Worm (Caenorhabditis elegans): ENCODE results near the gene F19B2.7.

- no peak for TF ChIP-seq ztf-29 (GFP tag; IDR thresholded peaks at IDR 0.05)
- TF ChIP-seq tab-1 (GFP tag; IDR thresholded peaks at IDR 0.05) = no peak
- TF ChIP-seq klf-2 (GFP tag; conservative IDR thresholded peaks at IDR 0.05) = no peak
- no peak for TF ChIP-seq T22C8.4 (GFP tag; IDR thresholded peaks at IDR 0.05)
- TF ChIP-seq ref-1 (GFP tag; conservative IDR thresholded peaks at IDR 0.05) = no peak
- TF ChIP-seq med-1 (GFP tag; optimal IDR thresholded peaks at IDR 0.05; ENCODE audit: insufficient read depth) = no peak
Observed at ce11 chrV:20164059-20164892, 12.7 kb downstream of the F19B2.7 start, which contains the start of gene F19B2.5.
